Worm (Caenorhabditis elegans): ENCODE measurements around the gene Y62H9A.3.

Gene Y62H9A.3

DNA sequence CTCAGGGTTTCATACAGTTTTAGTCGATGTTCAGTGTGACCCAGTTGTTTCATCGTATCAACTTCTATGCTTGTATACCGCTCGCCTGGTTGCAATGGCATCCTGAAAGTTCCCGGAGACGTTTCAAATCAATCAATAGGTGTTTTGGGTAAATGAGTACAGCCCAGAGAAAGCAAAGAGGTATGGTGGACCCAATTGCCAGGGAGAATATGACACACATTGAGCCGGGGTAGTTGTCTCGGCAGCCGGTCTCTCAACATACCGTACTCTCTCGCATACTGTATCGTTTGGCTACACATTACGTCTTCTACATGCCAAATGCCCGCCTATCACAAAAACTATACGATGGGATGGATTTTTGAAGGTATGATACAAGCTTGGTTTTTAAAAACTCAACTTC lies 18.3 kb upstream of the Y62H9A.3 start, which contains the start of gene Y62H9A.9:
Y62H9A.9 (minus strand) TSS at position 101 of the 400 bp plus-strand sequence.
- TF ChIP-seq him-1 (tag; optimal IDR thresholded peaks at IDR 0.05) (no peak), dao-5 (tag; optimal IDR thresholded peaks at IDR 0.05) (no peak), W03F9.2 (tag; optimal IDR thresholded peaks at IDR 0.05) (no peak)

DNA sequence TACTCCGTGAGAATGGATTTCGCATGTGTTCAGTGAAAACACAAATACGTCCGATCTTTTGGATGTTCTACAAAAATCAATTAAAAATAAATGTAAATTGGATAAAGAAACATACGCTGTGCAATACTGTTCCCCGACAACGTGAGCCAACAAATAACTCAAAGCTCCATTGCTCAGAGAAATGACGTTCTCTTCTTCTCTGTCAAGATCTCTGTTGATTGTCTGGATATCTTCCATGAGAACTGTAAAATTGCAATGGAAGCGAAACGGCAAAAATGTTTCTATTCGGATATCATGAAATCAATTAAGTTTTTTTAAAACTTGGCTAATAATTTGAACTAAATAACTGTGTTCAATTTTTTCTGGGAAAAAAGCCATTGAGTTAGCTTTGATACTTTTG lies 16.9 kb upstream of the Y62H9A.3 start:
- TF ChIP-seq dao-5 (tag; optimal IDR thresholded peaks at IDR 0.05): no peak
- no peak for TF ChIP-seq W03F9.2 (tag; optimal IDR thresholded peaks at IDR 0.05)
- no peak for TF ChIP-seq him-1 (tag; optimal IDR thresholded peaks at IDR 0.05)

DNA sequence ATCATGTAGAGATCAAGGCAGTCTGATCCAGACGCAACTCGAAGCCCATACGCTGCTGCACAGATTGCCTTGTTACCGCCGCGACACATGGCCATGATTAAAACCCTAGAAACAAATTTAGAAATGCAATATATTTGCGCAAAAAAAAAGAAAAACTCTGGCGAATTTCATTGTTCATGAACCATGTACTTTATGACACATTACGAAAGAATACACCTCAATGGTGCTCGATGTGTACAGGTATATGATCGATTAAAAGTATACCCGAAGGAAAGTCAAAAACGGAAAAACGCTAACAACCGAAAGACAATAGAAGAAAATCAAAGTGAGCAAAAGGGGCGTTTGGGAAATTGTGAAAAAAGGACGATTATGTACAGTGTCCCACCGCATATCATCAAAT lies 12.6 kb upstream of the Y62H9A.3 start, which contains the start of gene Y62H9A.8:
Y62H9A.8 (minus strand) TSS at position 101 of the 400 bp plus-strand sequence.
- no peak for TF ChIP-seq W03F9.2 (tag; optimal IDR thresholded peaks at IDR 0.05)
- no peak for TF ChIP-seq him-1 (tag; optimal IDR thresholded peaks at IDR 0.05)
- TF ChIP-seq dao-5 (tag; optimal IDR thresholded peaks at IDR 0.05): no peak

DNA sequence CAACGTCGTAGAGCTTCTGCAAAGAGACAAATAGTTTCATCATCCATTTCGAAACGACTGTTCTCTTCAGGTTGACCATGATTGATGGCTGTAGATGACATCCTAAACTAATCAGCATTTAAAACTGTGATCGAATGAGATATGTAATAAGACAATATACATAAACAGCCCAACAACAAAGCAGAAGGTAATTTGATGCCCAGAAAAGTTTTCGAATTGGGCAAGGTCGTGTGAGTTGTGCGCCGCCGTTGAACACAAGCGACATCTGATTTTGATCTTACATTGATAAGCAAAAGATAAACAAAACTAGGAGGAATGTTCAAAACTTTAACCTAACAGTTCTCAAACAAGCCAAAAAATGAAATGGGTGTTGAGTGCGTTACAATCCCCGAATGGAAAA lies 5.8 kb upstream of the Y62H9A.3 start, which contains the start of gene Y62H9A.7:
Y62H9A.7 (minus strand) TSS at position 101 of the 400 bp plus-strand sequence.
- no peak for TF ChIP-seq him-1 (tag; optimal IDR thresholded peaks at IDR 0.05)
- TF ChIP-seq W03F9.2 (tag; optimal IDR thresholded peaks at IDR 0.05): no peak
- no peak for TF ChIP-seq dao-5 (tag; optimal IDR thresholded peaks at IDR 0.05)

DNA sequence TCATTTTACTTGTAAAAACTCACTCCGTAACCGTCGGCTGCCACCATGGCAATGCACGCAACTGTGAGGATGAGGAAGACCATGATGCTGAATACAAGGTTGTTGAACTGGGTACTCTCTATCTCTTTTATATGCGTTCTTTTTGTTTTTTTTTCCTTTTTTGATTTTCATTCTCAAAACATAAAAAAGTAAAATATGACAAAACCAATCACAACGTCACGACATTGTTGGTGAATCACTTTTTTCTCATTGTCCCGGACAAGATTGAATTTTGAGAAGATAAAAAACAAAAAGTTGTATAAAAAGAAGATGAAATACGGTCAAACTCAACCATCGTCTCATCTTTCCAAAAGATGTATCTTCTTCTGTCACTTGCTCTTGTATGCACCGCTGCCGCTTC lies 3.0 kb upstream of the Y62H9A.3 start, which contains the start of the genes Y62H9A.5 and ule-5:
Y62H9A.5 (minus strand) TSS at position 101 of the 400 bp plus-strand sequence.
ule-5 (plus strand) TSS at position 328 of the 400 bp plus-strand sequence.
- TF ChIP-seq dao-5 (tag; optimal IDR thresholded peaks at IDR 0.05): no peak
- no peak for TF ChIP-seq him-1 (tag; optimal IDR thresholded peaks at IDR 0.05)

DNA sequence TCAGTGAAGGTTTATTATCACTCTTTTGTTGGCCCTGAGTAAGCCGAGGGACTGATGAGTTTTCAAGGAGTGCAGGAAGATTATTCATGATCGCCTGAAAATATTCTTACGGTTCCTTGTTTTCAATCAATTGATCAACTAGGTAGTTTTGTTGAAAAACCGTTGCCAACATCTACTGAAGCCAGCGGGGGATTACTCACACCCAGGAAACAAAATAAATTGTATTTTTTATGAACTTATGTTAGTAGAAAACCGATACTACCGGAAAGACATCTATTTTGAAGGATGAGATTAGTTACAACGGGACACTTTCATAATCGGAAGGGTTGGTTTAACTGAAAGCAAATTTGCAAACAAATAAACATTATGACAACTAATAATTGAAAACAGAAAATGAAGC lies 1.7 kb downstream of the Y62H9A.3 start, which contains the start of gene Y62H9A.2:
Y62H9A.2 (minus strand) TSS at position 101 of the 400 bp plus-strand sequence.
- TF ChIP-seq W03F9.2 (tag; optimal IDR thresholded peaks at IDR 0.05): no peak
- no peak for TF ChIP-seq dao-5 (tag; optimal IDR thresholded peaks at IDR 0.05)
- no peak for TF ChIP-seq him-1 (tag; optimal IDR thresholded peaks at IDR 0.05)

DNA sequence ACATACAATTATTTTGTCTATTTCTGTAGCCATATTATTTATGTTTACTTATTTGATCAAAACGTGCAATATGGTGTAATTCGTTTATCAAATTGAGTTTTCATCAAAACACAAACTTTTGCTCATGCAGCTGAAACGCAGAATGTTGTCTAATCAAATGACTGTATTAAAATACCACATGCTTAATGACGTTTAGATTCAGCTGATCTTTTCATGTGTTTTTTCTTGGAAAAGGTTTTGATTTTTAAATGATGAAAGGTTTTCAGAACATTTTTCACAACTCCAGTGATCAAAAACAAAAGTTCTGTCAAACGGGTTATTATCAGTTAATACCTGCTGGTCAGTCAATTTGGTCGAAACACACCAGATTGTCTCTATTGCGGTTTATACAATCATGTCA lies 4.5 kb downstream of the Y62H9A.3 start, which contains the start of gene Y62H9A.1:
Y62H9A.1 (plus strand) TSS at position 282 of the 400 bp plus-strand sequence.
- TF ChIP-seq him-1 (tag; optimal IDR thresholded peaks at IDR 0.05) (no peak), dao-5 (tag; optimal IDR thresholded peaks at IDR 0.05) (no peak), W03F9.2 (tag; optimal IDR thresholded peaks at IDR 0.05) (no peak)

DNA sequence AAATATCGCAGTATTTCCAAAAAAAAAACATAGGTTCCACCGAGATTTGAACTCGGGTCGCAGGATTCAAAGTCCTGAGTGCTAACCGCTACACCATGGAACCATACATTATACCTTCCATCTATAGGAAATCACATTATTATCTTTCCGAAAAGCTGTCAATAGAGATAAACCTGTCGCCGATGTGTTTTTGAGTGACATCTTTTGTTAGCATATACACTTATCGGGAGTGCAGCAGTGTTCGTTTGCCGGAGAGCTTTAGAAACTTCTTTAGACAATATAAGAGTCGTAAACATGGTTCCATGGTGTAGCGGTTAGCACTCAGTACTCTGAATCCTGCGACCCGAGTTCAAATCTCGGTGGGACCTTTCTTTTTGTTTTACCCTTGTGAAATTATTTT lies 7.6 kb downstream of the Y62H9A.3 start:
- TF ChIP-seq dao-5 (tag; optimal IDR thresholded peaks at IDR 0.05) (peak; percentile 11), W03F9.2 (tag; optimal IDR thresholded peaks at IDR 0.05) (no peak)

DNA sequence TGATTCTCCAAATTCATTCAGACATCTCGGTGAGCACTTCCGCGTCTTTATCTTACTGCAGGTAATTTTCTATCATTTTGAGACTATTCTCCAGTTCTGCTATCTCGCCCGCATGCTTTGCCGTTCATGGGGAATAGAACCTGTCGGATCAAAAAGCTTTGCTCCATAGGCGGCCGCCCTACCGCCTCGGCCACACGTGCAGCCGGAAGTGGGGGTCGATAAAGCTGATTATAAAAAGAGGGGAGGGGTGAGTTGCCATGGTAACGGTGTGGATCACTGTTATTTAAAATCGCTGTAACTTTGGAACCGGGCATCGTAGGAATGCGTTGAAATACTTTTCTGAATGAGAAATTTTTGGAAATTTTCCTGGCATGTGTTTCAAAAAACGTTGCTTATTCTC lies 9.4 kb downstream of the Y62H9A.3 start:
- TF ChIP-seq dao-5 (tag; optimal IDR thresholded peaks at IDR 0.05) (no peak), W03F9.2 (tag; optimal IDR thresholded peaks at IDR 0.05) (no peak), him-1 (tag; optimal IDR thresholded peaks at IDR 0.05) (no peak)

DNA sequence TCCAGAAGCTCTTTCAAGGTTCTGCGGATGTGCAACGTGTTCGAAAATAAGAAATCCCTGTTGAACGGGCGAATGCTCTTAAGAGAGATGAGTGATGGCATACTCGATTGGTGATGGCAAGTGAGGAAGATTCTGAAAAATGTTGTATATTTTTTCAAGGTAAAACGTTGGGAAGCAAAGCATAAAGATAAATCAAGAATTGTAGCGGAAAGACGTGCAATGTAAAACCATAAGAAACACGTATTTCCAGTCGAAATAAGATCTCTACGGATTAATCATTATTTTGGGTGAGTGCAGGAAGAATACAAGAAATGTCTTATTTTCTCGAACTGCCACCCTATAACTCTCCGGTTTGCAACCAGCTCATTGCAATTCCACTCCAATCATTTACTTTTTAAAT lies 10.5 kb downstream of the Y62H9A.3 start, which contains the start of gene dot-1.2:
dot-1.2 (minus strand) TSS at position 101 of the 400 bp plus-strand sequence.
- no peak for TF ChIP-seq him-1 (tag; optimal IDR thresholded peaks at IDR 0.05)
- TF ChIP-seq dao-5 (tag; optimal IDR thresholded peaks at IDR 0.05): no peak
- TF ChIP-seq W03F9.2 (tag; optimal IDR thresholded peaks at IDR 0.05): no peak

DNA sequence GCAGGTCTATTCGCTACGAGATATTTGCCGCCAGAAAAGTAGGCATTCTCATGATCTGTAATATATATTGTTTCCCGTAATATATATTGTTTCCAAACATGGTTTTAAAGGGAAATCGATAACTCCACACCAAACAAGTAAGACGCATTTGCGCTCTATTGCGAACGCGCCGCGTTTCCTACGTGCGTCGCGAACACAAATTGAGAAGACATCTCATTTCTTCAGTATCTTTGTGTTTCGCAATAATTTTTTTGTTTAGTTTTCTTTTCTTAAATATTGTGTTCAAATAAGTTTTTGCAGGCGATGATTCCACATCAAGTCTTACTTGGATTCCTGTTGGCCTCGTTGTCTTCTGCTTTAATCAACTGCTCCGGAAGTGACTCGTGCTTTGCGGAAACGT lies 14.7 kb downstream of the Y62H9A.3 start, which contains the start of gene F54F7.6:
F54F7.6 (plus strand) TSS at position 301 of the 400 bp plus-strand sequence.
- no peak for TF ChIP-seq him-1 (tag; optimal IDR thresholded peaks at IDR 0.05)
- no peak for TF ChIP-seq dao-5 (tag; optimal IDR thresholded peaks at IDR 0.05)
- no peak for TF ChIP-seq W03F9.2 (tag; optimal IDR thresholded peaks at IDR 0.05)

DNA sequence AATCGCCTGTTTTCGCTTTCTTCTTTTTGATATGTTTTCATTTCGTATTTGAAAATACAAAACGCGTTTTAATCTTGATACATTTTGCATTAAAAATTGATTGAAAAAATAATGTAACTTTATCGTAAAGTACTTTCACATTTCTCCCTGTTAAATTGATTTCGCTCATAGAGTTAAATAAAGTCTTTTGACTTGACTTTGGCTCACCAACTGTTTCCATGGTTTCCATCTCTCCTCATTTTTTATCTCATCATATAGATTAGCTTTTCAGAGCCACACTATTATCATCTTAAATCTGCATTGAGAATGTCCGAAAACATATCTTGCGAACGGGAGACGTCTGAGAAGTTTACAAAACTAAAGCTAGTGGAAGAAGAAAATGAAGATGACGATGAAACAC lies 16.5 kb downstream of the Y62H9A.3 start, which contains the start of gene F54F7.10:
F54F7.10 (plus strand) TSS at position 301 of the 400 bp plus-strand sequence.
- TF ChIP-seq W03F9.2 (tag; optimal IDR thresholded peaks at IDR 0.05) (no peak), dao-5 (tag; optimal IDR thresholded peaks at IDR 0.05) (no peak), him-1 (tag; optimal IDR thresholded peaks at IDR 0.05) (no peak)

DNA sequence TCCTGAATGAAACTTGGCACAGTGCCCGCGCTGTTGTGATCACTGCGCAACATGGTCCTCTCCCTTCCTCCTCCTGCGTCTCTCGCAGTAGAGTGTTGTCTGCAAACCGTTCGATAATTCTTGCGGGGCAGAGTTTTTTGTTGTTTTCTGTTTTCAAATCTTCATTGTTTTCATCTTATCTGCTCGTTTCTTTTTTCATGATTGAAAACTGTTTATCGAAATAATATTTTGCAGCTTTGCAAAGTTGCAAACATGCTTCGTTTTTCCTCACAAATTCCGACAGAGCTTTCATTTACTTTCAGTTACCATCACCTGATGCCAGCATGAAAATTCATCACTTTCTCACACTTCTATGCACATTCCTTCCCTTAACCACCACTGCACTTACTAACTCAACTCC lies 22.6 kb downstream of the Y62H9A.3 start, which contains the start of gene mes-1:
mes-1 (plus strand) TSS at position 301 of the 400 bp plus-strand sequence.
- TF ChIP-seq him-1 (tag; optimal IDR thresholded peaks at IDR 0.05) (no peak), W03F9.2 (tag; optimal IDR thresholded peaks at IDR 0.05) (no peak), dao-5 (tag; optimal IDR thresholded peaks at IDR 0.05) (no peak)

DNA sequence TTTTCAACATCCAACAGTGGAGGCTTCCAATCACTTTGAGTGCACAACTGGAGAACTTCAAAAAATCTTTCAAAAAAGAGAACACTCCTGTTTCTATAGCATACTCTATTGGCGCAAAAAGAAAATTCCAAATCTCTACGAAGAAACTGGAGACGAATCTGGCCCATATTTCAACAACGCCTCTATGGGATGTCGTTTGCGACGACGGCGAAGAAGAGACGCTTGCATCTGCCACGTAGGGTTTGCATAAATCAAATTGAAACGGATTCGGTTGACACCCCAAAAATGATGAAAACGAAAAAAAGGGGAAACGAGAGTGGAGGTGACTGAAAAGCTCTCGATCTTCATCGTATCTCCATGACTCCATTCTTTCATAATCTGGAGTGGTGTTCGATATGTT lies 23.6 kb downstream of the Y62H9A.3 start:
- TF ChIP-seq W03F9.2 (tag; optimal IDR thresholded peaks at IDR 0.05): no peak
- TF ChIP-seq dao-5 (tag; optimal IDR thresholded peaks at IDR 0.05): no peak
- TF ChIP-seq him-1 (tag; optimal IDR thresholded peaks at IDR 0.05): no peak

DNA sequence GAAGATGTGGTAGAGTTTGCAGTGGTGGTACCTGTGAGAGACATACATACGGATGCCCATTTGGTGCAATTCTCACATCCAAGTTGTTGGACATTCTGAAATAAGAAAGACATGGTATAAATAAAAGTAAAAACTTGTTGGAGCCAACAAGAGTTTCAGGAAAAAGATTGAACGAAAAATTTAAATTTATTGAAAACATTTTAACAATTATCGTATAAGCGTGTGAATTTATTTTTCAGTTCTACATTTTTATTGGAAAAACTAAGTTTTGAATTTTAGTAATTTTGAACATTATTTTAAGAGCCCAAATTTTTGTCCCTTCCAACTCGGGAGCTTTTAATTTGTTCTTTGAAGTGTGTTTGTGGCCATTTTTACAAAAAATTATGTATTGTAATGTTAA lies 24.9 kb downstream of the Y62H9A.3 start, which contains the start of gene F54F7.8:
F54F7.8 (minus strand) TSS at position 101 of the 400 bp plus-strand sequence.
- TF ChIP-seq dao-5 (tag; optimal IDR thresholded peaks at IDR 0.05) (no peak), him-1 (tag; optimal IDR thresholded peaks at IDR 0.05) (no peak), W03F9.2 (tag; optimal IDR thresholded peaks at IDR 0.05) (no peak)
